Worm (Caenorhabditis elegans) whole organism, late embryonic: Measurements from ENCODE around the gene T12A2.3.

Source experiments
- F13H6.1 ChIP-seq: sonication (generic microtip); optimal IDR thresholded peaks from 2 replicates; lab custom pipeline; 2016; ENCODE audit warnings: missing genetic modification characterization, missing compliant biosample characterization
- ama-1 ChIP-seq: fragments of 150-350 bp; optimal IDR thresholded peaks from 2 replicates; lab custom pipeline; 2014
- ceh-18 ChIP-seq: sonication (generic microtip); optimal IDR thresholded peaks from 2 replicates; lab custom pipeline; 2016; ENCODE audit warnings: missing genetic modification characterization, missing compliant biosample characterization
- ceh-45 ChIP-seq: fragments of 200-800 bp; sonication (Bioruptor generic); IDR thresholded peaks from 2 replicates; pipeline ENCODE4 v1.3.6; 2022; ENCODE audit warnings: missing genetic modification reagents, missing genetic modification characterization, missing compliant biosample characterization
- ets-4 ChIP-seq: sonication (generic microtip); optimal IDR thresholded peaks from 2 replicates; lab custom pipeline; 2016; ENCODE audit warnings: missing genetic modification characterization, missing compliant biosample characterization
- eyg-1 ChIP-seq: sonication (generic microtip); optimal IDR thresholded peaks from 2 replicates; lab custom pipeline; 2016; ENCODE audit warnings: missing genotype, missing genetic modification characterization, missing compliant biosample characterization
- fax-1 ChIP-seq: sonication (generic microtip); optimal IDR thresholded peaks from 2 replicates; lab custom pipeline; 2016; ENCODE audit warnings: missing genotype, missing genetic modification characterization, missing compliant biosample characterization
- lim-6 ChIP-seq: sonication (generic microtip); optimal IDR thresholded peaks from 2 replicates; lab custom pipeline; 2016; ENCODE audit warnings: missing genetic modification characterization, missing compliant biosample characterization
- nfya-1 ChIP-seq: sonication (generic microtip); optimal IDR thresholded peaks from 2 replicates; lab custom pipeline; 2017; ENCODE audit warnings: missing genetic modification characterization, mild to moderate bottlenecking, missing compliant biosample characterization, antibody characterized with exemption, moderate library complexity
- nhr-11 ChIP-seq: fragments of 150-350 bp; optimal IDR thresholded peaks from 2 replicates; lab custom pipeline; 2014; ENCODE audit warnings: missing biosample characterization, missing genetic modification characterization
- pqm-1 ChIP-seq: sonication (generic microtip); optimal IDR thresholded peaks from 2 replicates; lab custom pipeline; 2016; ENCODE audit warnings: missing genetic modification characterization, missing compliant biosample characterization
- syd-9 ChIP-seq: sonication (generic microtip); optimal IDR thresholded peaks from 2 replicates; lab custom pipeline; 2016; ENCODE audit warnings: mild to moderate bottlenecking, missing genetic modification characterization, moderate library complexity, missing compliant biosample characterization
- ztf-16 ChIP-seq: sonication (generic microtip); optimal IDR thresholded peaks from 2 replicates; lab custom pipeline; 2017; ENCODE audit warnings: missing genetic modification characterization, missing compliant biosample characterization

ce11 chrIII:6210215-6210822 lies 30.3 kb upstream of the T12A2.3 start:
- TF ChIP-seq ets-4 (no peak), ceh-45 (GFP tag; lab: Robert Waterston, UW) (no peak), nfya-1 (no peak), fax-1 (tag; lab: Kevin White, UChicago) (no peak), ceh-18 (no peak), nhr-11 (tag; lab: Kevin White, UChicago) (no peak), ztf-16 (tag; lab: Kevin White, UChicago) (no peak), F13H6.1 (tag; lab: Kevin White, UChicago) (no peak), syd-9 (no peak), eyg-1 (tag; lab: Kevin White, UChicago) (no peak), ama-1 (no peak), lim-6 (tag; lab: Kevin White, UChicago) (no peak), pqm-1 (tag; lab: Kevin White, UChicago) (no peak)
